Fruit fly (Drosophila melanogaster) whole organism, embryonic: Measurements from ENCODE around the gene Ada1-2.

Experiments
- Aef1 ChIP-seq: fragments of 200-800 bp; sonication (Bioruptor generic); IDR thresholded peaks from 3 replicates; pipeline ENCODE4 v1.3.6; 2022; ENCODE audit warnings: missing biosample characterization, missing genetic modification characterization
- Atf-2 ChIP-seq: fragments of 200-800 bp; sonication (Bioruptor generic); optimal IDR thresholded peaks from 2 replicates; lab custom pipeline; 2016; ENCODE audit warnings: missing biosample characterization, missing genetic modification characterization
- CG10462 ChIP-seq: fragments of 200-800 bp; sonication (Bioruptor generic); optimal IDR thresholded peaks from 2 replicates; lab custom pipeline; 2016; ENCODE audit warnings: missing biosample characterization, missing genetic modification characterization
- CG10565 ChIP-seq: fragments of 200-800 bp; sonication (Bioruptor generic); optimal IDR thresholded peaks from 3 replicates; lab custom pipeline; 2016; ENCODE audit warnings: missing biosample characterization, mild to moderate bottlenecking, missing genetic modification characterization
- CG10654 ChIP-seq: fragments of 200-800 bp; sonication (Bioruptor generic); optimal IDR thresholded peaks from 2 replicates; lab custom pipeline; 2016; ENCODE audit warnings: missing biosample characterization, missing genetic modification characterization
- CG11247 ChIP-seq: fragments of 200-800 bp; sonication (Bioruptor generic); IDR thresholded peaks from 2 replicates; pipeline ENCODE4 v1.3.6; 2022; ENCODE audit warnings: missing biosample characterization, missing genetic modification characterization
- CG11456 ChIP-seq: fragments of 200-800 bp; sonication (Bioruptor generic); IDR thresholded peaks from 3 replicates; pipeline ENCODE4 v1.3.6; 2022; ENCODE audit warnings: missing biosample characterization, missing genetic modification characterization
- CG11695 ChIP-seq: fragments of 200-800 bp; sonication (Bioruptor generic); IDR thresholded peaks from 3 replicates; pipeline ENCODE4 v1.3.6; 2022; ENCODE audit warnings: missing biosample characterization, missing genetic modification characterization
- CG11696 ChIP-seq: fragments of 200-800 bp; sonication (Bioruptor generic); IDR thresholded peaks from 2 replicates; pipeline ENCODE4 v1.3.6; 2022; ENCODE audit warnings: missing biosample characterization, missing genetic modification characterization
- CG12155 ChIP-seq: fragments of 200-800 bp; sonication (Bioruptor generic); optimal IDR thresholded peaks from 3 replicates; lab custom pipeline; 2016; ENCODE audit warnings: missing biosample characterization, missing genetic modification characterization
- CG13775 ChIP-seq: fragments of 200-800 bp; sonication (Bioruptor generic); optimal IDR thresholded peaks from 3 replicates; lab custom pipeline; 2017; ENCODE audit warnings: missing biosample characterization, mild to moderate bottlenecking, missing genetic modification characterization
- CG14667 ChIP-seq: fragments of 200-800 bp; sonication (Bioruptor generic); IDR thresholded peaks from 2 replicates; pipeline ENCODE4 v1.3.6; 2022; ENCODE audit warnings: missing biosample characterization, missing genetic modification characterization
- CG14710 ChIP-seq: fragments of 200-800 bp; sonication (Bioruptor generic); optimal IDR thresholded peaks from 3 replicates; lab custom pipeline; 2019; ENCODE audit warnings: missing biosample characterization, mild to moderate bottlenecking, missing genetic modification characterization, moderate library complexity
- CG17328 ChIP-seq: fragments of 200-800 bp; sonication (Bioruptor generic); IDR thresholded peaks from 2 replicates; pipeline ENCODE4 v1.3.6; 2022; ENCODE audit warnings: missing biosample characterization, missing genetic modification characterization
- CG17361 ChIP-seq: fragments of 200-800 bp; sonication (Bioruptor generic); IDR thresholded peaks from 3 replicates; pipeline ENCODE4 v1.3.6; 2022; ENCODE audit warnings: missing biosample characterization, missing genetic modification characterization
- CG17912 ChIP-seq: fragments of 200-800 bp; sonication (Bioruptor generic); optimal IDR thresholded peaks from 2 replicates; lab custom pipeline; 2018; ENCODE audit warnings: missing biosample characterization, mild to moderate bottlenecking, missing genetic modification characterization
- CG2120 ChIP-seq: fragments of 200-800 bp; sonication (Bioruptor generic); optimal IDR thresholded peaks from 3 replicates; lab custom pipeline; 2016; ENCODE audit warnings: missing biosample characterization, missing genetic modification characterization
- CG30403 ChIP-seq: fragments of 200-800 bp; sonication (Bioruptor generic); optimal IDR thresholded peaks from 3 replicates; lab custom pipeline; 2016; ENCODE audit warnings: missing biosample characterization, missing genetic modification characterization
- CG3281 ChIP-seq: fragments of 200-800 bp; sonication (Bioruptor generic); optimal IDR thresholded peaks from 3 replicates; lab custom pipeline; 2017; ENCODE audit warnings: missing biosample characterization, mild to moderate bottlenecking, missing genetic modification characterization
- CG4424 ChIP-seq: fragments of 200-800 bp; sonication (Bioruptor generic); optimal IDR thresholded peaks from 3 replicates; lab custom pipeline; 2016; ENCODE audit warnings: missing biosample characterization, missing genetic modification characterization
- CG4617 ChIP-seq: fragments of 200-800 bp; sonication (Bioruptor generic); optimal IDR thresholded peaks from 3 replicates; lab custom pipeline; 2016; ENCODE audit warnings: missing biosample characterization, missing genetic modification characterization, borderline replicate concordance
- CG6175 ChIP-seq: fragments of 200-800 bp; sonication (Bioruptor generic); IDR thresholded peaks from 3 replicates; pipeline ENCODE4 v1.3.6; 2022; ENCODE audit warnings: missing biosample characterization, missing genetic modification characterization
- Chrac-16 ChIP-seq: fragments of 200-800 bp; sonication (Bioruptor generic); optimal IDR thresholded peaks from 3 replicates; lab custom pipeline; 2016; ENCODE audit warnings: missing biosample characterization, missing genetic modification characterization
- Fer2 ChIP-seq: fragments of 200-800 bp; sonication (Bioruptor generic); optimal IDR thresholded peaks from 2 replicates; lab custom pipeline; 2018; ENCODE audit warnings: missing biosample characterization, mild to moderate bottlenecking, missing genetic modification characterization, moderate library complexity
- Jarid2 ChIP-seq: fragments of 200-800 bp; sonication (Bioruptor generic); optimal IDR thresholded peaks from 3 replicates; lab custom pipeline; 2017; ENCODE audit warnings: mild to moderate bottlenecking, missing biosample characterization, missing genetic modification reagents, missing genetic modification characterization
- Nf-YC ChIP-seq: fragments of 200-800 bp; optimal IDR thresholded peaks from 3 replicates; lab custom pipeline; 2019; ENCODE audit warnings: missing biosample characterization, mild to moderate bottlenecking, missing genetic modification characterization, moderate library complexity
- Pdp1 ChIP-seq, 2 experiments: fragments of 200-800 bp; sonication (Bioruptor generic); optimal IDR thresholded peaks; 3 replicates each; lab custom pipeline; 2016; ENCODE audit warnings: missing biosample characterization in 2 of 2, missing genetic modification characterization in 2 of 2, mild to moderate bottlenecking in 1 of 2, moderate library complexity in 1 of 2
- Spps ChIP-seq: fragments of 200-800 bp; sonication (Bioruptor generic); optimal IDR thresholded peaks from 2 replicates; lab custom pipeline; 2018; ENCODE audit warnings: missing biosample characterization, mild to moderate bottlenecking, missing genetic modification characterization
- Ssrp ChIP-seq: fragments of 200-800 bp; sonication (Bioruptor generic); optimal IDR thresholded peaks from 2 replicates; lab custom pipeline; 2018; ENCODE audit warnings: missing biosample characterization, mild to moderate bottlenecking, missing genetic modification characterization, moderate library complexity
- Trl ChIP-seq, 3 experiments: fragments of >200 bp in 2 of 3; fragments of 200-800 bp in 1 of 3; sonication (Bioruptor generic) in 1 of 3; optimal IDR thresholded peaks; 2 replicates in 1 of 3; 3 replicates in 2 of 3; lab custom pipeline; 2016 to 2017; ENCODE audit warnings: missing biosample characterization in 1 of 3, missing genetic modification characterization in 1 of 3
- bab2 ChIP-seq: fragments of 200-800 bp; sonication (Bioruptor generic); optimal IDR thresholded peaks from 2 replicates; lab custom pipeline; 2016; ENCODE audit warnings: missing biosample characterization, missing genetic modification characterization
- bbx ChIP-seq: fragments of 200-800 bp; sonication (Bioruptor generic); IDR thresholded peaks from 2 replicates; pipeline ENCODE4 v1.3.6; 2022; ENCODE audit warnings: missing biosample characterization, missing genetic modification characterization; ENCODE audit not compliant: partially characterized antibody
- chinmo ChIP-seq: fragments of 200-800 bp; sonication (Bioruptor generic); IDR thresholded peaks from 4 replicates; pipeline ENCODE4 v1.3.6; 2022; ENCODE audit warnings: missing biosample characterization, missing genetic modification characterization; ENCODE audit not compliant: partially characterized antibody
- cwo ChIP-seq: fragments of 200-800 bp; sonication (Bioruptor generic); optimal IDR thresholded peaks from 3 replicates; lab custom pipeline; 2017; ENCODE audit warnings: missing biosample characterization, missing genetic modification characterization, mild to moderate bottlenecking, moderate library complexity, missing genetic modification reagents
- ewg ChIP-seq: fragments of 200-800 bp; sonication (Bioruptor generic); optimal IDR thresholded peaks from 3 replicates; lab custom pipeline; 2017; ENCODE audit warnings: mild to moderate bottlenecking, missing biosample characterization, missing genetic modification reagents, missing genetic modification characterization
- fd96Cb ChIP-seq: fragments of 200-800 bp; sonication (Bioruptor generic); optimal IDR thresholded peaks from 2 replicates; lab custom pipeline; 2018; ENCODE audit warnings: missing biosample characterization, mild to moderate bottlenecking, missing genetic modification characterization, moderate library complexity
- ftz-f1 ChIP-seq: fragments of 200-800 bp; sonication (Bioruptor generic); optimal IDR thresholded peaks from 2 replicates; lab custom pipeline; 2016; ENCODE audit warnings: missing biosample characterization, missing genetic modification characterization
- gro ChIP-seq: fragments of 200-800 bp; sonication (Bioruptor generic); optimal IDR thresholded peaks from 2 replicates; lab custom pipeline; 2016; ENCODE audit warnings: missing biosample characterization, missing genetic modification characterization
- jigr1 ChIP-seq: fragments of 200-800 bp; sonication (Bioruptor generic); IDR thresholded peaks from 3 replicates; pipeline ENCODE4 v1.3.6; 2022; ENCODE audit warnings: missing biosample characterization, missing genetic modification characterization
- lmd ChIP-seq: fragments of 200-800 bp; sonication (Bioruptor generic); IDR thresholded peaks from 2 replicates; pipeline ENCODE4 v1.3.6; 2022; ENCODE audit warnings: missing biosample characterization, missing genetic modification characterization
- luna ChIP-seq: fragments of 200-800 bp; sonication (Bioruptor generic); optimal IDR thresholded peaks from 2 replicates; lab custom pipeline; 2016; ENCODE audit warnings: missing biosample characterization, missing genetic modification characterization
- maf-S ChIP-seq: fragments of 200-800 bp; sonication (Bioruptor generic); optimal IDR thresholded peaks from 2 replicates; lab custom pipeline; 2016; ENCODE audit warnings: missing biosample characterization, missing genetic modification characterization
- nom ChIP-seq: fragments of 200-800 bp; sonication (Bioruptor generic); optimal IDR thresholded peaks from 2 replicates; lab custom pipeline; 2017; ENCODE audit warnings: missing biosample characterization, missing genetic modification characterization, mild to moderate bottlenecking, moderate library complexity, missing genetic modification reagents
- phol ChIP-seq: fragments of 200-800 bp; sonication (Bioruptor generic); optimal IDR thresholded peaks from 3 replicates; lab custom pipeline; 2018; ENCODE audit warnings: missing biosample characterization, mild to moderate bottlenecking, missing genetic modification characterization, moderate library complexity
- sim ChIP-seq: fragments of 200-800 bp; sonication (Bioruptor generic); IDR thresholded peaks from 2 replicates; pipeline ENCODE4 v1.3.6; 2022; ENCODE audit warnings: missing biosample characterization, missing genetic modification characterization
- sob ChIP-seq: fragments of 200-800 bp; sonication (Bioruptor generic); IDR thresholded peaks from 2 replicates; pipeline ENCODE4 v1.3.6; 2022; ENCODE audit warnings: missing biosample characterization, missing genetic modification characterization
- tgo ChIP-seq: fragments of 200-800 bp; sonication (Bioruptor generic); IDR thresholded peaks from 3 replicates; pipeline ENCODE4 v1.3.6; 2022; ENCODE audit warnings: missing biosample characterization, missing genetic modification characterization
- tin ChIP-seq: fragments of 200-800 bp; sonication (Bioruptor generic); optimal IDR thresholded peaks from 3 replicates; lab custom pipeline; 2016; ENCODE audit warnings: missing biosample characterization, missing genetic modification characterization
- trh ChIP-seq: fragments of 200-800 bp; sonication (Bioruptor generic); optimal IDR thresholded peaks from 2 replicates; lab custom pipeline; 2016; ENCODE audit warnings: missing biosample characterization, missing genetic modification characterization
- wek ChIP-seq: fragments of 200-800 bp; sonication (Bioruptor generic); optimal IDR thresholded peaks from 3 replicates; lab custom pipeline; 2018; ENCODE audit warnings: missing biosample characterization, mild to moderate bottlenecking, missing genetic modification characterization, moderate library complexity
- zf30C ChIP-seq: fragments of 200-800 bp; sonication (Bioruptor generic); optimal IDR thresholded peaks from 3 replicates; lab custom pipeline; 2018; ENCODE audit warnings: missing biosample characterization, mild to moderate bottlenecking, missing genetic modification characterization

The Ada1-2 gene

DNA sequence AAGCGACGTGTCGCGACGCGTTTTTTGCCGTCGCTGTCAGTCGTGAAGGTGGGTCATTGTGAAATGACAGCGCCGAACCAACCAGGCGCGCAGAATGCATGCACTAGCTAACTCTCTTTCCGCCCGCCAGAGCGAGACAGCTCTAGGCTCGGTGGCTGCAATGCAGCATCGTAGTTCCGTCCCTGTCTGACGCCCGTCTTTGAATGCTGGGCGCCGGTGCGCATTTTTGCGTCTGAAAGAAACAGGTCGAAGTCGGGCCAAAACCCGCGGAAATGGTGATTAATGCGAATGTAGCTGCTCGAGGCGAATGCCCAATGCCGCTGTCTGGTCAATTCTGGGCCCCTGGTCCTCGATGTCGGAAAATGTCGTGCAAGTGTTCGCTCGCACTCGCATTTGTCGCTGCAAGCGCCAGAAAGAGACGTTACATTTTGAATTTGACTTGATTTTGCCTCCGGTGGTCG, 14.7 kb downstream of the Ada1-2 start (continued):
- TF ChIP-seq bbx = no peak
- peak; percentile 50 for TF ChIP-seq Jarid2 (GFP tag; lab: Kevin White, UChicago)
- no peak for TF ChIP-seq CG10654 (GFP tag; lab: Kevin White, UChicago)
- TF ChIP-seq CG17912 = peak; percentile 98
- TF ChIP-seq tgo (GFP tag; lab: Robert Waterston, UW) = no peak
- no peak for TF ChIP-seq CG4617 (GFP tag; lab: Kevin White, UChicago)
- peak; percentile 98 for TF ChIP-seq ftz-f1
- no peak for TF ChIP-seq CG10462
- TF ChIP-seq Fer2 (tag; lab: Kevin White, UChicago) = no peak
- no peak for TF ChIP-seq fd96Cb
- no peak for TF ChIP-seq CG4424 (GFP tag; lab: Kevin White, UChicago)
- TF ChIP-seq Nf-YC (tag; lab: Kevin White, UChicago) = peak; percentile 98
- TF ChIP-seq Aef1 (GFP tag; lab: Robert Waterston, UW) = no peak
- no peak for TF ChIP-seq CG11695 (GFP tag; lab: Robert Waterston, UW)
- no peak for TF ChIP-seq CG6175 (GFP tag; lab: Robert Waterston, UW)
- no peak for TF ChIP-seq CG11456 (GFP tag; lab: Robert Waterston, UW)
- TF ChIP-seq chinmo (GFP tag; lab: Robert Waterston, UW) = no peak
- TF ChIP-seq Ssrp (tag; lab: Kevin White, UChicago) = no peak
- peak; percentile 85 for TF ChIP-seq gro (GFP tag; lab: Kevin White, UChicago)
- TF ChIP-seq CG11696 (GFP tag; lab: Robert Waterston, UW) = no peak
- no peak for TF ChIP-seq maf-S (GFP tag; lab: Kevin White, UChicago)
- TF ChIP-seq tin (GFP tag; lab: Kevin White, UChicago) = peak; percentile 2
- TF ChIP-seq Spps = no peak
- no peak for TF ChIP-seq CG17361 (GFP tag; lab: Robert Waterston, UW)
- TF ChIP-seq luna (GFP tag; lab: Kevin White, UChicago) = no peak
- TF ChIP-seq Atf-2 (GFP tag; lab: Kevin White, UChicago) = peak; percentile 48
- no peak for TF ChIP-seq CG11247
- TF ChIP-seq CG3281 = peak; percentile 63
- peak; percentile 57 for TF ChIP-seq CG12155
- no peak for TF ChIP-seq jigr1 (GFP tag; lab: Robert Waterston, UW)
- TF ChIP-seq trh = no peak
- TF ChIP-seq sim (GFP tag; lab: Robert Waterston, UW) = no peak
- no peak for TF ChIP-seq CG10565 (GFP tag; lab: Kevin White, UChicago)
- TF ChIP-seq CG14667 (GFP tag; lab: Robert Waterston, UW) = no peak
- TF ChIP-seq nom = peak; percentile 95
- TF ChIP-seq bab2 (GFP tag; lab: Kevin White, UChicago) = no peak
- TF ChIP-seq zf30C (GFP tag; lab: Kevin White, UChicago) = peak; percentile 14
- TF ChIP-seq CG2120 (GFP tag; lab: Kevin White, UChicago) = no peak
- peak; percentile 94 for TF ChIP-seq cwo
- TF ChIP-seq wek (GFP tag; lab: Kevin White, UChicago) = peak; percentile 58
- TF ChIP-seq lmd = no peak
- TF ChIP-seq CG14710 = peak; percentile 46
- no peak for TF ChIP-seq Chrac-16 (GFP tag; lab: Kevin White, UChicago)
- TF ChIP-seq CG17328 = no peak
- peak; percentile 68 for TF ChIP-seq ewg
- TF ChIP-seq Pdp1 (GFP tag; optimal IDR thresholded peaks at IDR 0.05; lab: Kevin White, UChicago) = peak; percentile 3 to 77
- TF ChIP-seq sob (GFP tag; lab: Robert Waterston, UW) = no peak
- no peak for TF ChIP-seq Trl (optimal IDR thresholded peaks at IDR 0.05; lab: Kevin White, UChicago)
- no peak for TF ChIP-seq Trl (GFP tag; optimal IDR thresholded peaks at IDR 0.05; lab: Kevin White, UChicago)
- peak; percentile 41 for TF ChIP-seq CG13775 (GFP tag; lab: Kevin White, UChicago)
- peak; percentile 26 for TF ChIP-seq phol (tag; lab: Kevin White, UChicago)
- TF ChIP-seq CG30403 = no peak
